Worm (Caenorhabditis elegans) whole organism, L4 larva: Measurements from ENCODE around the gene M60.4.
A peak's percentile ranks its signal among the peaks of the same experiment; 100 is the strongest.

Experiments
- F10B5.3 ChIP-seq: sonication (generic microtip); optimal IDR thresholded peaks from 2 replicates; lab custom pipeline; 2016; ENCODE audit warnings: mild to moderate bottlenecking, missing genetic modification characterization, missing compliant biosample characterization
- F49E8.2 ChIP-seq: sonication (generic microtip); optimal IDR thresholded peaks from 2 replicates; lab custom pipeline; 2016; ENCODE audit warnings: missing compliant biosample characterization, mild to moderate bottlenecking, missing genetic modification characterization, borderline replicate concordance
- Y105C5A.15 ChIP-seq: fragments of 200-800 bp; sonication (Bioruptor generic); IDR thresholded peaks from 2 replicates; pipeline ENCODE4 v1.3.6; 2022; ENCODE audit warnings: missing genetic modification characterization, missing compliant biosample characterization
- aha-1 ChIP-seq: fragments of 150-350 bp; peaks from one replicate; lab custom pipeline; 2014; ENCODE audit warnings: missing biosample characterization, missing genetic modification characterization
- ama-1 ChIP-seq: fragments of 150-350 bp; optimal IDR thresholded peaks from 2 replicates; lab custom pipeline; 2014; ENCODE audit warnings: inconsistent platforms, mixed read lengths
- arid-1 ChIP-seq: fragments of 200-800 bp; sonication (Bioruptor generic); conservative IDR thresholded peaks from 2 replicates; pipeline ENCODE4 v1.3.6; 2022; ENCODE audit warnings: missing genetic modification reagents, missing genetic modification characterization, missing compliant biosample characterization
- ceh-32 ChIP-seq: sonication (generic microtip); optimal IDR thresholded peaks from 2 replicates; lab custom pipeline; 2016; ENCODE audit warnings: mild to moderate bottlenecking, missing genetic modification characterization, missing compliant biosample characterization; ENCODE audit not compliant: poor library complexity
- ceh-44 ChIP-seq: fragments of 200-800 bp; sonication (Bioruptor generic); IDR thresholded peaks from 2 replicates; pipeline ENCODE4 v1.3.6; 2022; ENCODE audit warnings: missing genetic modification reagents, missing genetic modification characterization, missing compliant biosample characterization
- ceh-82 ChIP-seq: sonication (generic microtip); optimal IDR thresholded peaks from 2 replicates; lab custom pipeline; 2017; ENCODE audit warnings: missing biosample characterization, missing genetic modification characterization
- ces-1 ChIP-seq: fragments of 150-350 bp; sonication (generic microtip); optimal IDR thresholded peaks from 4 replicates; lab custom pipeline; 2014; ENCODE audit warnings: missing biosample characterization, missing genetic modification reagents, missing genetic modification characterization
- daf-16 ChIP-seq, 3 experiments: sonication (generic microtip); optimal IDR thresholded peaks; 2 replicates each; lab custom pipeline; 2016 to 2017; ENCODE audit warnings: missing genetic modification characterization in 3 of 3, missing genetic modification reagents in 3 of 3, mild to moderate bottlenecking in 2 of 3, missing compliant biosample characterization in 2 of 3, missing biosample characterization in 1 of 3, moderate library complexity in 1 of 3
- daf-8 ChIP-seq: fragments of 200-800 bp; sonication (Bioruptor generic); IDR thresholded peaks from 2 replicates; pipeline ENCODE4 v1.3.6; 2022; ENCODE audit warnings: missing genetic modification characterization, missing compliant biosample characterization
- dmd-6 ChIP-seq: fragments of 200-800 bp; sonication (Bioruptor generic); IDR thresholded peaks from 2 replicates; pipeline ENCODE4 v1.3.6; 2022; ENCODE audit warnings: missing genetic modification reagents, missing genetic modification characterization, missing compliant biosample characterization
- dmd-8 ChIP-seq: fragments of 200-800 bp; sonication (Bioruptor generic); IDR thresholded peaks from 2 replicates; pipeline ENCODE4 v1.3.6; 2022; ENCODE audit warnings: missing genetic modification characterization, missing compliant biosample characterization
- dve-1 ChIP-seq: sonication (generic microtip); optimal IDR thresholded peaks from 2 replicates; lab custom pipeline; 2017; ENCODE audit warnings: antibody characterized with exemption, mild to moderate bottlenecking, missing genetic modification characterization, missing compliant biosample characterization; ENCODE audit not compliant: insufficient read depth
- egl-43 ChIP-seq: fragments of 200-800 bp; sonication (Bioruptor generic); IDR thresholded peaks from 2 replicates; pipeline ENCODE4 v1.3.6; 2022; ENCODE audit warnings: missing genetic modification reagents, missing genetic modification characterization, missing compliant biosample characterization
- fkh-10 ChIP-seq: fragments of 150-350 bp; optimal IDR thresholded peaks from 2 replicates; lab custom pipeline; 2014; ENCODE audit warnings: missing biosample characterization, missing genetic modification reagents, missing genetic modification characterization
- hif-1 ChIP-seq, 2 experiments: sonication (generic microtip); optimal IDR thresholded peaks; 2 replicates each; lab custom pipeline; 2016 to 2017; ENCODE audit warnings: missing compliant biosample characterization in 2 of 2, missing genetic modification characterization in 2 of 2, missing genetic modification reagents in 2 of 2, missing genotype in 2 of 2, mild to moderate bottlenecking in 1 of 2
- hlh-11 ChIP-seq: fragments of 200-800 bp; sonication (Bioruptor generic); optimal IDR thresholded peaks from 2 replicates; lab custom pipeline; 2018; ENCODE audit warnings: mild to moderate bottlenecking, missing genetic modification characterization, missing compliant biosample characterization
- hlh-30 ChIP-seq: sonication (generic microtip); optimal IDR thresholded peaks from 2 replicates; lab custom pipeline; 2017; ENCODE audit warnings: antibody characterized with exemption, mild to moderate bottlenecking, missing genetic modification characterization, missing compliant biosample characterization; ENCODE audit not compliant: insufficient read depth
- lin-15B ChIP-seq: fragments of 150-350 bp; sonication (generic microtip); optimal IDR thresholded peaks from 3 replicates; lab custom pipeline; 2014; ENCODE audit warnings: missing biosample characterization, missing genetic modification characterization
- madf-5 ChIP-seq, 2 experiments: fragments of 200-800 bp; sonication (Bioruptor generic); IDR thresholded peaks; 2 replicates each; pipeline ENCODE4 v1.3.6; 2022; ENCODE audit warnings: missing compliant biosample characterization in 2 of 2, missing genetic modification characterization in 2 of 2
- mdl-1 ChIP-seq, 2 experiments: fragments of 150-350 bp in 1 of 2; sonication (generic microtip) in 1 of 2; optimal IDR thresholded peaks; 2 replicates each; lab custom pipeline; 2014 to 2017; ENCODE audit warnings: missing biosample characterization in 2 of 2, missing genetic modification characterization in 2 of 2
- mxl-3 ChIP-seq: fragments of 200-800 bp; sonication (Bioruptor generic); optimal IDR thresholded peaks from 2 replicates; lab custom pipeline; 2018; ENCODE audit warnings: mild to moderate bottlenecking, missing genetic modification characterization, missing compliant biosample characterization
- nhr-10 ChIP-seq: fragments of 150-350 bp; optimal IDR thresholded peaks from 2 replicates; lab custom pipeline; 2014; ENCODE audit warnings: missing biosample characterization, missing genetic modification characterization
- nhr-25 ChIP-seq: sonication (generic microtip); optimal IDR thresholded peaks from 2 replicates; lab custom pipeline; 2017; ENCODE audit warnings: missing genetic modification characterization, mild to moderate bottlenecking, missing compliant biosample characterization, antibody characterized with exemption, moderate library complexity, borderline replicate concordance; ENCODE audit not compliant: insufficient read depth
- nhr-28 ChIP-seq: fragments of 150-350 bp; optimal IDR thresholded peaks from 2 replicates; lab custom pipeline; 2014; ENCODE audit warnings: missing biosample characterization, missing genetic modification characterization
- pqm-1 ChIP-seq: sonication (generic microtip); optimal IDR thresholded peaks from 2 replicates; lab custom pipeline; 2017; ENCODE audit warnings: missing biosample characterization, missing genetic modification characterization
- saeg-2 ChIP-seq: fragments of 200-800 bp; sonication (Bioruptor generic); IDR thresholded peaks from 2 replicates; pipeline ENCODE4 v1.3.6; 2022; ENCODE audit warnings: missing genetic modification reagents, missing genetic modification characterization, missing compliant biosample characterization
- set-16 ChIP-seq: fragments of 200-800 bp; sonication (Bioruptor generic); IDR thresholded peaks from 2 replicates; pipeline ENCODE4 v1.3.6; 2022; ENCODE audit warnings: missing genetic modification reagents, missing genetic modification characterization, missing compliant biosample characterization
- snpc-1.2 ChIP-seq: fragments of 200-800 bp; sonication (Bioruptor generic); IDR thresholded peaks from 2 replicates; pipeline ENCODE4 v1.3.6; 2022; ENCODE audit warnings: missing genetic modification reagents, missing genetic modification characterization, missing compliant biosample characterization
- spr-1 ChIP-seq: sonication (generic microtip); optimal IDR thresholded peaks from 2 replicates; lab custom pipeline; 2016; ENCODE audit warnings: mild to moderate bottlenecking, missing genetic modification characterization, missing compliant biosample characterization
- tra-1 ChIP-seq: fragments of 200-800 bp; sonication (Bioruptor generic); IDR thresholded peaks from 2 replicates; pipeline ENCODE4 v1.3.6; 2022; ENCODE audit warnings: missing genetic modification reagents, missing genetic modification characterization, missing compliant biosample characterization
- unc-39 ChIP-seq: sonication (generic microtip); optimal IDR thresholded peaks from 2 replicates; lab custom pipeline; 2017; ENCODE audit warnings: missing biosample characterization, missing genetic modification characterization
- unc-62 ChIP-seq, 3 experiments: fragments of 150-350 bp in 1 of 3; sonication (generic microtip); optimal IDR thresholded peaks in 2 of 3; peaks in 1 of 3; 1 replicate in 1 of 3; 2 replicates in 2 of 3; lab custom pipeline; 2014 to 2017; ENCODE audit warnings: missing biosample characterization in 3 of 3, missing genetic modification characterization in 3 of 3, missing genetic modification reagents in 3 of 3, missing genotype in 1 of 3
- zfp-2 ChIP-seq: sonication (generic microtip); optimal IDR thresholded peaks from 2 replicates; lab custom pipeline; 2016; ENCODE audit warnings: mild to moderate bottlenecking, missing genetic modification characterization, missing compliant biosample characterization
- zip-11 ChIP-seq: fragments of 200-800 bp; sonication (Bioruptor generic); IDR thresholded peaks from 2 replicates; pipeline ENCODE4 v1.3.6; 2022; ENCODE audit warnings: missing genetic modification characterization, missing compliant biosample characterization

Gene M60.4

ce11 chrX:8203684-8204083 lies 32.4 kb downstream of the M60.4 start, which contains the start of gene C17H11.6:
Gene C17H11.6 (minus strand): TSS chrX:8203784.
- TF ChIP-seq unc-39 (tag; lab: Kevin White, UChicago) = no peak
- no peak for TF ChIP-seq snpc-1.2 (GFP tag; lab: Robert Waterston, UW)
- no peak for TF ChIP-seq ceh-82 (tag; lab: Kevin White, UChicago)

- TF ChIP-seq aha-1 (peak; percentile 82), ces-1 (GFP tag; lab: Kevin White, UChicago) (no peak), nhr-28 (no peak), daf-8 (no peak), nhr-25 (tag; lab: Kevin White, UChicago) (peak; percentile 48), ceh-32 (tag; lab: Kevin White, UChicago) (no peak), set-16 (0 out of 2 replicates have a peak, but pooled peaks have one; percentile 11), ama-1 (lab: Kevin White, UChicago) (no peak), F10B5.3 (tag; lab: Kevin White, UChicago) (no peak), ceh-44 (no peak), madf-5 (GFP tag; IDR thresholded peaks at IDR 0.05; lab: Robert Waterston, UW) (no peak), dve-1 (tag; lab: Kevin White, UChicago) (peak; percentile 10), saeg-2 (GFP tag; lab: Robert Waterston, UW) (no peak), zfp-2 (tag; lab: Kevin White, UChicago) (no peak), tra-1 (GFP tag; lab: Robert Waterston, UW) (no peak), dmd-8 (GFP tag; lab: Robert Waterston, UW) (no peak), unc-39 (tag; lab: Kevin White, UChicago) (no peak), pqm-1 (tag; lab: Kevin White, UChicago) (no peak)
Measured at ce11 chrX:8201210-8201609, 34.9 kb downstream of the M60.4 start.

ce11 chrX:8200206-8200605 lies 35.9 kb downstream of the M60.4 start:
- TF ChIP-seq unc-62 (GFP tag; optimal IDR thresholded peaks at IDR 0.05 in 1 of 2; lab: Kevin White, UChicago) (peak in 1 of 2 experiments; percentile 17), unc-62 (tag; optimal IDR thresholded peaks at IDR 0.05; lab: Kevin White, UChicago) (no peak), nhr-28 (peak; percentile 23), daf-8 (no peak), set-16 (no peak), nhr-10 (tag; lab: Kevin White, UChicago) (no peak), egl-43 (GFP tag; lab: Robert Waterston, UW) (no peak), mdl-1 (tag; optimal IDR thresholded peaks at IDR 0.05; lab: Kevin White, UChicago) (no peak), zip-11 (no peak), arid-1 (GFP tag; lab: Robert Waterston, UW) (no peak), hlh-11 (no peak), hif-1 (tag; optimal IDR thresholded peaks at IDR 0.05; lab: Kevin White, UChicago) (no peak), dve-1 (tag; lab: Kevin White, UChicago) (peak; percentile 2), lin-15B (tag; lab: Kevin White, UChicago) (no peak), Y105C5A.15 (GFP tag; lab: Robert Waterston, UW) (no peak)

ce11 chrX:8193213-8193612 lies 42.9 kb downstream of the M60.4 start:
- TF ChIP-seq dve-1 (tag; lab: Kevin White, UChicago) (peak; percentile 30), F49E8.2 (tag; lab: Kevin White, UChicago) (no peak), hlh-11 (peak; percentile 54), fkh-10 (GFP tag; lab: Kevin White, UChicago) (no peak), pqm-1 (tag; lab: Kevin White, UChicago) (peak; percentile 10), mxl-3 (GFP tag; lab: Kevin White, UChicago) (peak; percentile 46), dmd-6 (GFP tag; lab: Robert Waterston, UW) (peak; percentile 73), daf-16 (GFP tag; optimal IDR thresholded peaks at IDR 0.05; lab: Kevin White, UChicago) (no peak), daf-16 (tag; optimal IDR thresholded peaks at IDR 0.05; lab: Kevin White, UChicago) (peak; percentile 60), spr-1 (no peak), hlh-30 (tag; lab: Kevin White, UChicago) (peak; percentile 70), mdl-1 (tag; optimal IDR thresholded peaks at IDR 0.05; lab: Kevin White, UChicago) (peak in 1 of 2 experiments; percentile 20), nhr-28 (peak; percentile 51)
